Fruit fly (Drosophila melanogaster): ENCODE data around the gene CG11629.

Gene CG11629

DNA sequence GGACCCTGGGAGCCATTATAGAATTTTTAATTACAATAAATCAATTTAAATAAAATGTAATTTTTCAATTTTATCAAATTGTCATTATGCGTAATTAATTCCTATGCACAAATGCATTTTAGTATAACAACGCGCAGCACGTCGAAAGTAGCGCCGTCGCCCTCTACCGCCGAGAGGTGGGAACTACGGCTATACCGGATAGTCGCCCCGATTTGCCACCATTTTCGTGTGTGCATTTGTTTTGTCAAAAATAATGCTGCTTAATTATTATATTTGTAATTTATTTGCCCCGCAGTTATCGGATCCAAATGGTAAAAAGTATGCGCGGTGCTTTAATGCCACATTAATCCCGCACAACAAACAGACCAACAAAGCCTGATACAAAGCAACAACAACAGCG is 6.1 kb upstream of the CG11629 start:
- no peak for TF ChIP-seq fd96Ca (GFP tag; IDR thresholded peaks at IDR 0.05)
- TF ChIP-seq CG14655 (GFP tag; optimal IDR thresholded peaks at IDR 0.05), result no peak
- TF ChIP-seq CG10348 (GFP tag; IDR thresholded peaks at IDR 0.05), result no peak
- TF ChIP-seq Pif1A (GFP tag; optimal IDR thresholded peaks at IDR 0.05), result no peak
- no peak for TF ChIP-seq D1 (tag; optimal IDR thresholded peaks at IDR 0.05)
- TF ChIP-seq CG4496 (GFP tag; IDR thresholded peaks at IDR 0.05), result no peak
- TF ChIP-seq EcR (GFP tag; optimal IDR thresholded peaks at IDR 0.05), result no peak
- TF ChIP-seq CG9948 (tag; optimal IDR thresholded peaks at IDR 0.05), result no peak
- no peak for TF ChIP-seq CG15710 (tag; optimal IDR thresholded peaks at IDR 0.05)
- TF ChIP-seq CG32121 (GFP tag; IDR thresholded peaks at IDR 0.05), result no peak

- TF ChIP-seq CG10348 (GFP tag; IDR thresholded peaks at IDR 0.05) (no peak), Ets98B (GFP tag; IDR thresholded peaks at IDR 0.05) (no peak), CG34367 (tag; optimal IDR thresholded peaks at IDR 0.05) (no peak), CG14655 (GFP tag; optimal IDR thresholded peaks at IDR 0.05) (no peak), CG17806 (tag; optimal IDR thresholded peaks at IDR 0.05) (no peak), Snoo (tag; optimal IDR thresholded peaks at IDR 0.05) (no peak), Pif1A (GFP tag; optimal IDR thresholded peaks at IDR 0.05) (no peak), gl (tag; optimal IDR thresholded peaks at IDR 0.05) (no peak), EcR (GFP tag; optimal IDR thresholded peaks at IDR 0.05) (no peak), CG32121 (GFP tag; IDR thresholded peaks at IDR 0.05) (no peak), Pif1B (GFP tag; optimal IDR thresholded peaks at IDR 0.05) (no peak), fd96Ca (GFP tag; IDR thresholded peaks at IDR 0.05) (no peak)
Observed at dm6 chr2L:21902693-21903092, 4.6 kb upstream of the CG11629 start, which contains the start of gene CG1421. Gene CG1421, plus strand, starts transcription at chr2L:21902993.

DNA sequence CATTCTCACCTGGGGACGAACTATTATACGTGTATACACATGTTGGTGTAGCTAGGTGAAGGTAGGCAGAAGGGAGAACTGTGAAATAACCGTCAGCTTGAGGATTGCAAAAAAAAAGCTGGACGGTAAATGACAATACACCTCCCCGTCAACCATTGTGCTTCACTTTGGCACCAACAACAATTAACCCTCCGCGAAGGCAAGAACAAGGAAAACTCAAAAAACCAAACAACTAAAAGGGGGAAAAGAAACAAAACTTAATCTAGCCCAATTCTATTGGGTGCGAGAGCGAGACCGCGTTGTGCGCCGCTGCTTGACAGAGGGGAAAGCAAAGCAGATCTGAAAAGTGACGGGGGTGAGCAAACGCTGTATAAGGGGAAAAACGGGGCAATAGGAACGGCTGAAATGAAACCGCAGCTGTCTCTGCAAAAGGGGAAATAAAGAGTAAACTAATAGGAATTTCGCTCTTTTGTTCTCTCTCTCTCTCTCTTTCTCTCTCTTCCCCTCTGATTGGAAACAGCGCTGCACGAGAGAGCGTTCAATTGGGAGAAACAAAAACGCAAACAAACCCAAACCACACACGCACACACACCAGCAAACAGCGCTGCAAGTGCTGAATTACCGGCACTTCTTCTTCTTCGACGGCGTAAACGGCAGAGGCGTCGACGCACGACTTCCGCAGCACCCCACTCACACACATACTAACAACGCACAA is 1.1 kb upstream of the CG11629 start:
- TF ChIP-seq fd96Ca (GFP tag; IDR thresholded peaks at IDR 0.05), result peak; percentile 72
- TF ChIP-seq EcR (GFP tag; optimal IDR thresholded peaks at IDR 0.05), result no peak
- peak; percentile 60 for TF ChIP-seq CG13204 (GFP tag; optimal IDR thresholded peaks at IDR 0.05)
- peak; percentile 54; the same call in 1 of the 2 replicates for TF ChIP-seq CG12605 (GFP tag; IDR thresholded peaks at IDR 0.05)
- TF ChIP-seq Pif1B (GFP tag; optimal IDR thresholded peaks at IDR 0.05), result no peak

dm6 chr2L:21896046-21896445 is 2.0 kb downstream of the CG11629 start:
- TF ChIP-seq CG14655 (GFP tag; optimal IDR thresholded peaks at IDR 0.05) (no peak), CG8159 (tag; optimal IDR thresholded peaks at IDR 0.05) (no peak), EcR (GFP tag; optimal IDR thresholded peaks at IDR 0.05) (no peak), rn (GFP tag; IDR thresholded peaks at IDR 0.05) (no peak), CG15710 (tag; optimal IDR thresholded peaks at IDR 0.05) (no peak), Pif1B (GFP tag; optimal IDR thresholded peaks at IDR 0.05) (no peak), Pif1A (GFP tag; optimal IDR thresholded peaks at IDR 0.05) (no peak), Snoo (tag; optimal IDR thresholded peaks at IDR 0.05) (no peak), CG13204 (GFP tag; optimal IDR thresholded peaks at IDR 0.05) (no peak), CG9948 (tag; optimal IDR thresholded peaks at IDR 0.05) (no peak), CG34367 (tag; optimal IDR thresholded peaks at IDR 0.05) (no peak), fd96Ca (GFP tag; IDR thresholded peaks at IDR 0.05) (no peak), Ets98B (GFP tag; IDR thresholded peaks at IDR 0.05) (no peak), CG17806 (tag; optimal IDR thresholded peaks at IDR 0.05) (no peak), CG8301 (tag; optimal IDR thresholded peaks at IDR 0.05) (no peak), CG4496 (GFP tag; IDR thresholded peaks at IDR 0.05) (no peak), gl (tag; optimal IDR thresholded peaks at IDR 0.05) (no peak), CG12605 (GFP tag; IDR thresholded peaks at IDR 0.05) (no peak), D1 (tag; optimal IDR thresholded peaks at IDR 0.05) (no peak)

DNA sequence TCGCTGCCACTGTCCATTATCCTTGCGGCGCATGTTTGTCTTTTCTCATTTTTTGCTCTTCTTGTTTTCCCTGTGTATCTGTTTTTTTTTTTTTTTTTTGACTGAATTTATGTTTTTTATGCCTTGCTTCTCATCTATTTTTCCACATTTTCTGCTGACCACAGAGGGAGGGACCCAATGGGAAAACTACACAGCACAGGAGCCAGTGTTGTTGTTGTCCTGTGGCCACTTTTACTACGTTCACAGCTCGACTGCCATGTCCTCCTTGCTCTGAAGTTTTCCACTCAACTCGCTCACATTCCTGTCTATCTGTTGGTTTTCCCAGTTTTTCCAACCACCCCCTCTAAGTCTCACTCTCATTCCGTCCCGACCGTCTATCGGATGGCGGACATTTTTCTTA is 7.9 kb downstream of the CG11629 start:
- TF ChIP-seq Pif1A (GFP tag; optimal IDR thresholded peaks at IDR 0.05) (no peak), D1 (tag; optimal IDR thresholded peaks at IDR 0.05) (no peak), CG9948 (tag; optimal IDR thresholded peaks at IDR 0.05) (no peak), CG8301 (tag; optimal IDR thresholded peaks at IDR 0.05) (no peak), CG4496 (GFP tag; IDR thresholded peaks at IDR 0.05) (no peak), CG14655 (GFP tag; optimal IDR thresholded peaks at IDR 0.05) (no peak), Pif1B (GFP tag; optimal IDR thresholded peaks at IDR 0.05) (no peak), Snoo (tag; optimal IDR thresholded peaks at IDR 0.05) (no peak), CG15710 (tag; optimal IDR thresholded peaks at IDR 0.05) (no peak), CG8159 (tag; optimal IDR thresholded peaks at IDR 0.05) (no peak), CG32121 (GFP tag; IDR thresholded peaks at IDR 0.05) (no peak), Ets98B (GFP tag; IDR thresholded peaks at IDR 0.05) (no peak), CG12605 (GFP tag; IDR thresholded peaks at IDR 0.05) (no peak), rn (GFP tag; IDR thresholded peaks at IDR 0.05) (no peak), CG13204 (GFP tag; optimal IDR thresholded peaks at IDR 0.05) (no peak)

DNA sequence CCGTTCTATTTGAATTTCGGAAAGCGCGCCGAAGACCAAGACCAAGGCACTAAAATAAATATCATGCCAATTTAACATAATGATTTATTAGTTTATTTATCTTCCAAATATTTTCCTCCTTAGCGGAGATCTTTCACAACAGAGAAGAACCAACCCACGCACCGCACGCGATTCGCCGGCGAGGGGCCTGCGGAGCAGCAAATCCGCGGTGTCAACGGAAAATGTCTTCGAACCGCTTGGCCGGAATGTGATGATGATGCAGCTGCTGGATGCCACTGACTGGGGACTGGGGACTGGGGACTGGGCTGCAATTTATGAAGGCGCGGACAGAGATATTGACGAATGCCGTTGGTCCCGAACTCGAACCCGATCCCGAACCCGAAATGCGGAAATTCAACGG is 10.5 kb downstream of the CG11629 start:
- TF ChIP-seq CG15710 (tag; optimal IDR thresholded peaks at IDR 0.05) (no peak), EcR (GFP tag; optimal IDR thresholded peaks at IDR 0.05) (no peak), CG8301 (tag; optimal IDR thresholded peaks at IDR 0.05) (no peak), CG9948 (tag; optimal IDR thresholded peaks at IDR 0.05) (no peak), CG12605 (GFP tag; IDR thresholded peaks at IDR 0.05) (no peak), CG32121 (GFP tag; IDR thresholded peaks at IDR 0.05) (no peak), fd96Ca (GFP tag; IDR thresholded peaks at IDR 0.05) (no peak), Snoo (tag; optimal IDR thresholded peaks at IDR 0.05) (no peak), gl (tag; optimal IDR thresholded peaks at IDR 0.05) (no peak), Pif1A (GFP tag; optimal IDR thresholded peaks at IDR 0.05) (no peak), CG4496 (GFP tag; IDR thresholded peaks at IDR 0.05) (no peak), CG17806 (tag; optimal IDR thresholded peaks at IDR 0.05) (no peak), CG10348 (GFP tag; IDR thresholded peaks at IDR 0.05) (no peak), D1 (tag; optimal IDR thresholded peaks at IDR 0.05) (no peak)

Measured in whole organism, pupa.